Fruit fly (Drosophila melanogaster): ENCODE measurements around the gene CG43446.

The CG43446 gene

dm6 chr3R:20989657-20990056 lies 1.9 kb upstream of the CG43446 start:
- TF ChIP-seq Pif1A (GFP tag; optimal IDR thresholded peaks at IDR 0.05), result peak; percentile 5
- TF ChIP-seq CG4496 (GFP tag; IDR thresholded peaks at IDR 0.05), result no peak
- peak; percentile 9 for TF ChIP-seq CG8159 (tag; optimal IDR thresholded peaks at IDR 0.05)
- peak; percentile 43 for TF ChIP-seq CG8301 (tag; optimal IDR thresholded peaks at IDR 0.05)
- TF ChIP-seq rn (GFP tag; IDR thresholded peaks at IDR 0.05), result no peak
- TF ChIP-seq fd96Ca (GFP tag; IDR thresholded peaks at IDR 0.05), result peak; percentile 54; the same call in 1 of the 3 replicates
- TF ChIP-seq CG34367 (tag; optimal IDR thresholded peaks at IDR 0.05), result no peak
- no peak for TF ChIP-seq CG12605 (GFP tag; IDR thresholded peaks at IDR 0.05)
- no peak; the same call in 1 of the 2 replicates for TF ChIP-seq CG10348 (GFP tag; IDR thresholded peaks at IDR 0.05)
- no peak for TF ChIP-seq CG9948 (tag; optimal IDR thresholded peaks at IDR 0.05)
- peak; percentile 61 for TF ChIP-seq CG14655 (GFP tag; optimal IDR thresholded peaks at IDR 0.05)
- no peak for TF ChIP-seq gl (tag; optimal IDR thresholded peaks at IDR 0.05)

dm6 chr3R:20989046-20989445 lies 1.3 kb upstream of the CG43446 start:
- TF ChIP-seq CG17806 (tag; optimal IDR thresholded peaks at IDR 0.05), result no peak

- TF ChIP-seq D1 (tag; optimal IDR thresholded peaks at IDR 0.05), result no peak
- no peak for TF ChIP-seq CG15710 (tag; optimal IDR thresholded peaks at IDR 0.05)
- no peak for TF ChIP-seq Pif1A (GFP tag; optimal IDR thresholded peaks at IDR 0.05)
- TF ChIP-seq Snoo (tag; optimal IDR thresholded peaks at IDR 0.05), result no peak
- no peak for TF ChIP-seq CG12605 (GFP tag; IDR thresholded peaks at IDR 0.05)
- no peak for TF ChIP-seq CG14655 (GFP tag; optimal IDR thresholded peaks at IDR 0.05)
- TF ChIP-seq Ets98B (GFP tag; IDR thresholded peaks at IDR 0.05), result no peak
- no peak for TF ChIP-seq CG32121 (GFP tag; IDR thresholded peaks at IDR 0.05)
- TF ChIP-seq CG10348 (GFP tag; IDR thresholded peaks at IDR 0.05), result no peak
- TF ChIP-seq CG13204 (GFP tag; optimal IDR thresholded peaks at IDR 0.05), result no peak
- TF ChIP-seq fd96Ca (GFP tag; IDR thresholded peaks at IDR 0.05), result no peak
- TF ChIP-seq CG9948 (tag; optimal IDR thresholded peaks at IDR 0.05), result no peak
- no peak for TF ChIP-seq gl (tag; optimal IDR thresholded peaks at IDR 0.05)
- no peak for TF ChIP-seq CG8159 (tag; optimal IDR thresholded peaks at IDR 0.05)
- TF ChIP-seq rn (GFP tag; IDR thresholded peaks at IDR 0.05), result no peak
- TF ChIP-seq CG17806 (tag; optimal IDR thresholded peaks at IDR 0.05), result no peak
Observed at dm6 chr3R:20988560-20988959, 824 bp upstream of the CG43446 start.

dm6 chr3R:20985592-20985991 lies 2.1 kb downstream of the CG43446 start:
- TF ChIP-seq gl (tag; optimal IDR thresholded peaks at IDR 0.05) (no peak), Ets98B (GFP tag; IDR thresholded peaks at IDR 0.05) (no peak), rn (GFP tag; IDR thresholded peaks at IDR 0.05) (no peak), Snoo (tag; optimal IDR thresholded peaks at IDR 0.05) (no peak), CG13204 (GFP tag; optimal IDR thresholded peaks at IDR 0.05) (no peak), fd96Ca (GFP tag; IDR thresholded peaks at IDR 0.05) (no peak), CG4496 (GFP tag; IDR thresholded peaks at IDR 0.05) (no peak), CG15710 (tag; optimal IDR thresholded peaks at IDR 0.05) (no peak), Pif1B (GFP tag; optimal IDR thresholded peaks at IDR 0.05) (no peak), CG8301 (tag; optimal IDR thresholded peaks at IDR 0.05) (no peak), CG8159 (tag; optimal IDR thresholded peaks at IDR 0.05) (no peak)

- TF ChIP-seq EcR (GFP tag; optimal IDR thresholded peaks at IDR 0.05) (no peak), CG14655 (GFP tag; optimal IDR thresholded peaks at IDR 0.05) (no peak), Pif1B (GFP tag; optimal IDR thresholded peaks at IDR 0.05) (no peak), gl (tag; optimal IDR thresholded peaks at IDR 0.05) (no peak), CG12605 (GFP tag; IDR thresholded peaks at IDR 0.05) (no peak), fd96Ca (GFP tag; IDR thresholded peaks at IDR 0.05) (no peak), CG8301 (tag; optimal IDR thresholded peaks at IDR 0.05) (no peak), CG17806 (tag; optimal IDR thresholded peaks at IDR 0.05) (no peak), CG4496 (GFP tag; IDR thresholded peaks at IDR 0.05) (no peak), CG15710 (tag; optimal IDR thresholded peaks at IDR 0.05) (no peak), CG34367 (tag; optimal IDR thresholded peaks at IDR 0.05) (no peak), CG10348 (GFP tag; IDR thresholded peaks at IDR 0.05) (no peak), Snoo (tag; optimal IDR thresholded peaks at IDR 0.05) (no peak), CG13204 (GFP tag; optimal IDR thresholded peaks at IDR 0.05) (no peak)
Observed at dm6 chr3R:20984902-20985301, 2.8 kb downstream of the CG43446 start.

dm6 chr3R:20984087-20984486 lies 3.6 kb downstream of the CG43446 start:
- no peak for TF ChIP-seq D1 (tag; optimal IDR thresholded peaks at IDR 0.05)
- no peak for TF ChIP-seq CG13204 (GFP tag; optimal IDR thresholded peaks at IDR 0.05)
- TF ChIP-seq fd96Ca (GFP tag; IDR thresholded peaks at IDR 0.05), result 0 out of 3 replicates have a peak, but pooled peaks have one; percentile 41
- TF ChIP-seq CG4496 (GFP tag; IDR thresholded peaks at IDR 0.05), result no peak; the same call in 2 of the 3 replicates
- TF ChIP-seq CG9948 (tag; optimal IDR thresholded peaks at IDR 0.05), result no peak
- no peak for TF ChIP-seq CG15710 (tag; optimal IDR thresholded peaks at IDR 0.05)
- TF ChIP-seq rn (GFP tag; IDR thresholded peaks at IDR 0.05), result 0 out of 2 replicates have a peak, but pooled peaks have one; percentile 6
- TF ChIP-seq CG10348 (GFP tag; IDR thresholded peaks at IDR 0.05), result no peak

dm6 chr3R:20977846-20978295 lies 9.9 kb downstream of the CG43446 start, which contains the start of gene Calx:
Calx (plus strand) TSS chr3R:20978183.
- TF ChIP-seq CG34367 (tag; optimal IDR thresholded peaks at IDR 0.05) (no peak), rn (GFP tag; IDR thresholded peaks at IDR 0.05) (no peak), EcR (GFP tag; optimal IDR thresholded peaks at IDR 0.05) (no peak), Pif1B (GFP tag; optimal IDR thresholded peaks at IDR 0.05) (no peak), CG8301 (tag; optimal IDR thresholded peaks at IDR 0.05) (no peak), CG14655 (GFP tag; optimal IDR thresholded peaks at IDR 0.05) (no peak), CG10348 (GFP tag; IDR thresholded peaks at IDR 0.05) (no peak), CG13204 (GFP tag; optimal IDR thresholded peaks at IDR 0.05) (no peak), fd96Ca (GFP tag; IDR thresholded peaks at IDR 0.05) (no peak), gl (tag; optimal IDR thresholded peaks at IDR 0.05) (no peak), Snoo (tag; optimal IDR thresholded peaks at IDR 0.05) (no peak), CG4496 (GFP tag; IDR thresholded peaks at IDR 0.05) (no peak), CG8159 (tag; optimal IDR thresholded peaks at IDR 0.05) (no peak), CG15710 (tag; optimal IDR thresholded peaks at IDR 0.05) (no peak), Ets98B (GFP tag; IDR thresholded peaks at IDR 0.05) (no peak), CG17806 (tag; optimal IDR thresholded peaks at IDR 0.05) (no peak), D1 (tag; optimal IDR thresholded peaks at IDR 0.05) (no peak)

All from whole organism, pupa.